Worm (Caenorhabditis elegans) whole organism, late embryonic: ENCODE results near the gene str-121.

Experiments used
- C08G9.2 ChIP-seq: sonication (generic microtip); optimal IDR thresholded peaks from 2 replicates; lab custom pipeline; 2016; ENCODE audit warnings: mild to moderate bottlenecking, missing genetic modification characterization, moderate library complexity, missing compliant biosample characterization
- K02D7.2 ChIP-seq: sonication (generic microtip); optimal IDR thresholded peaks from 2 replicates; lab custom pipeline; 2017; ENCODE audit warnings: mild to moderate bottlenecking, missing genetic modification characterization, missing compliant biosample characterization
- K09A11.1 ChIP-seq: sonication (generic microtip); optimal IDR thresholded peaks from 2 replicates; lab custom pipeline; 2017; ENCODE audit warnings: antibody characterized with exemption, mild to moderate bottlenecking, missing genetic modification characterization, missing compliant biosample characterization; ENCODE audit not compliant: insufficient read depth
- T23F11.4 ChIP-seq: fragments of 200-800 bp; sonication (Bioruptor generic); optimal IDR thresholded peaks from 2 replicates; lab custom pipeline; 2018; ENCODE audit warnings: mild to moderate bottlenecking, missing genetic modification characterization, missing compliant biosample characterization
- Y22D7AL.16 ChIP-seq: sonication (generic microtip); optimal IDR thresholded peaks from 2 replicates; lab custom pipeline; 2016; ENCODE audit warnings: missing genetic modification characterization, missing compliant biosample characterization
- ahr-1 ChIP-seq: sonication (generic microtip); optimal IDR thresholded peaks from 2 replicates; lab custom pipeline; 2016; ENCODE audit warnings: missing genetic modification characterization, missing compliant biosample characterization
- ama-1 ChIP-seq: fragments of 150-350 bp; optimal IDR thresholded peaks from 2 replicates; lab custom pipeline; 2014
- ceh-14 ChIP-seq: sonication (generic microtip); optimal IDR thresholded peaks from 2 replicates; lab custom pipeline; 2016; ENCODE audit warnings: missing genotype, missing genetic modification characterization, missing compliant biosample characterization
- ceh-18 ChIP-seq: sonication (generic microtip); optimal IDR thresholded peaks from 2 replicates; lab custom pipeline; 2016; ENCODE audit warnings: missing genetic modification characterization, missing compliant biosample characterization
- ceh-19 ChIP-seq: fragments of 200-800 bp; sonication (Bioruptor generic); optimal IDR thresholded peaks from 2 replicates; lab custom pipeline; 2018; ENCODE audit warnings: mild to moderate bottlenecking, missing genetic modification characterization, missing compliant biosample characterization
- ceh-22 ChIP-seq: sonication (generic microtip); optimal IDR thresholded peaks from 2 replicates; lab custom pipeline; 2017; ENCODE audit warnings: missing biosample characterization, missing genetic modification characterization
- ceh-30 ChIP-seq: fragments of 150-350 bp; optimal IDR thresholded peaks from 2 replicates; lab custom pipeline; 2014; ENCODE audit warnings: missing biosample characterization, missing genetic modification characterization
- ceh-48 ChIP-seq: sonication (generic microtip); optimal IDR thresholded peaks from 2 replicates; lab custom pipeline; 2016; ENCODE audit warnings: missing genetic modification characterization, inconsistent platforms, missing compliant biosample characterization
- ceh-6 ChIP-seq: fragments of 200-800 bp; sonication (Bioruptor generic); optimal IDR thresholded peaks from 2 replicates; lab custom pipeline; 2018; ENCODE audit warnings: mild to moderate bottlenecking, missing genetic modification characterization, missing compliant biosample characterization
- che-1 ChIP-seq: sonication (generic microtip); optimal IDR thresholded peaks from 2 replicates; lab custom pipeline; 2016; ENCODE audit warnings: mild to moderate bottlenecking, missing genetic modification characterization, missing compliant biosample characterization
- elt-2 ChIP-seq: sonication (generic microtip); optimal IDR thresholded peaks from 2 replicates; lab custom pipeline; 2016; ENCODE audit warnings: missing genetic modification reagents, missing genetic modification characterization, missing compliant biosample characterization
- elt-4 ChIP-seq: sonication (generic microtip); optimal IDR thresholded peaks from 2 replicates; lab custom pipeline; 2016; ENCODE audit warnings: missing genetic modification characterization, missing compliant biosample characterization
- ets-4 ChIP-seq: sonication (generic microtip); optimal IDR thresholded peaks from 2 replicates; lab custom pipeline; 2016; ENCODE audit warnings: missing genetic modification characterization, missing compliant biosample characterization
- eyg-1 ChIP-seq: sonication (generic microtip); optimal IDR thresholded peaks from 2 replicates; lab custom pipeline; 2016; ENCODE audit warnings: missing genotype, missing genetic modification characterization, missing compliant biosample characterization
- fkh-6 ChIP-seq: sonication (generic microtip); optimal IDR thresholded peaks from 2 replicates; lab custom pipeline; 2016; ENCODE audit warnings: missing genetic modification characterization, missing compliant biosample characterization
- gmeb-2 ChIP-seq: sonication (generic microtip); optimal IDR thresholded peaks from 2 replicates; lab custom pipeline; 2016; ENCODE audit warnings: missing genetic modification characterization, inconsistent platforms, missing compliant biosample characterization
- hlh-15 ChIP-seq: sonication (generic microtip); optimal IDR thresholded peaks from 2 replicates; lab custom pipeline; 2016; ENCODE audit warnings: missing genetic modification characterization, missing compliant biosample characterization
- hlh-8 ChIP-seq: sonication (generic microtip); optimal IDR thresholded peaks from 2 replicates; lab custom pipeline; 2016; ENCODE audit warnings: missing genotype, missing genetic modification characterization, missing compliant biosample characterization
- lin-11 ChIP-seq: fragments of 200-800 bp; sonication (Bioruptor generic); optimal IDR thresholded peaks from 2 replicates; lab custom pipeline; 2018; ENCODE audit warnings: mild to moderate bottlenecking, missing genetic modification characterization, missing compliant biosample characterization
- madf-2 ChIP-seq: sonication (generic microtip); optimal IDR thresholded peaks from 2 replicates; lab custom pipeline; 2017; ENCODE audit warnings: missing genetic modification characterization, missing compliant biosample characterization
- mec-3 ChIP-seq: sonication (generic microtip); optimal IDR thresholded peaks from 2 replicates; lab custom pipeline; 2016; ENCODE audit warnings: borderline replicate concordance, missing genetic modification characterization, missing compliant biosample characterization
- nhr-11 ChIP-seq: fragments of 150-350 bp; optimal IDR thresholded peaks from 2 replicates; lab custom pipeline; 2014; ENCODE audit warnings: missing biosample characterization, missing genetic modification characterization
- nhr-232 ChIP-seq: sonication (generic microtip); optimal IDR thresholded peaks from 2 replicates; lab custom pipeline; 2016; ENCODE audit warnings: missing genetic modification characterization, missing compliant biosample characterization
- pat-9 ChIP-seq: fragments of 200-800 bp; sonication (Bioruptor generic); optimal IDR thresholded peaks from 2 replicates; lab custom pipeline; 2018; ENCODE audit warnings: mild to moderate bottlenecking, missing genetic modification characterization, moderate library complexity, missing compliant biosample characterization
- pax-1 ChIP-seq: fragments of 150-350 bp; optimal IDR thresholded peaks from 2 replicates; lab custom pipeline; 2014; ENCODE audit warnings: missing biosample characterization, missing genetic modification characterization
- pha-2 ChIP-seq: sonication (generic microtip); optimal IDR thresholded peaks from 2 replicates; lab custom pipeline; 2017; ENCODE audit warnings: mild to moderate bottlenecking, missing genetic modification characterization, missing compliant biosample characterization
- pqm-1 ChIP-seq: sonication (generic microtip); optimal IDR thresholded peaks from 2 replicates; lab custom pipeline; 2016; ENCODE audit warnings: missing genetic modification characterization, missing compliant biosample characterization
- pros-1 ChIP-seq: fragments of 150-350 bp; optimal IDR thresholded peaks from 2 replicates; lab custom pipeline; 2014; ENCODE audit warnings: missing biosample characterization, missing genetic modification reagents, missing genetic modification characterization
- rnt-1 ChIP-seq: sonication (generic microtip); optimal IDR thresholded peaks from 2 replicates; lab custom pipeline; 2016; ENCODE audit warnings: missing genetic modification characterization, missing compliant biosample characterization
- sdc-2 ChIP-seq: sonication (generic microtip); optimal IDR thresholded peaks from 2 replicates; lab custom pipeline; 2016; ENCODE audit warnings: missing genotype, missing genetic modification characterization, missing compliant biosample characterization
- sox-4 ChIP-seq: sonication (generic microtip); optimal IDR thresholded peaks from 2 replicates; lab custom pipeline; 2017; ENCODE audit warnings: mild to moderate bottlenecking, missing genetic modification characterization, inconsistent platforms, missing compliant biosample characterization
- syd-9 ChIP-seq: sonication (generic microtip); optimal IDR thresholded peaks from 2 replicates; lab custom pipeline; 2016; ENCODE audit warnings: mild to moderate bottlenecking, missing genetic modification characterization, moderate library complexity, missing compliant biosample characterization
- ttx-3 ChIP-seq: sonication (generic microtip); optimal IDR thresholded peaks from 2 replicates; lab custom pipeline; 2016; ENCODE audit warnings: missing genetic modification reagents, missing genetic modification characterization, missing compliant biosample characterization
- unc-3 ChIP-seq, 2 experiments: fragments of 200-800 bp in 1 of 2; sonication (Bioruptor generic) in 1 of 2; sonication (generic microtip) in 1 of 2; conservative IDR thresholded peaks in 1 of 2; optimal IDR thresholded peaks in 1 of 2; 2 replicates each; pipeline versions ENCODE4 v1.3.6 to Lab custom; 2016 to 2022; ENCODE audit warnings: missing compliant biosample characterization in 2 of 2, missing genetic modification characterization in 2 of 2, missing genetic modification reagents in 1 of 2
- unc-55 ChIP-seq: sonication (generic microtip); optimal IDR thresholded peaks from 2 replicates; lab custom pipeline; 2017; ENCODE audit warnings: missing biosample characterization, missing genetic modification reagents, missing genetic modification characterization
- unc-86 ChIP-seq: sonication (generic microtip); optimal IDR thresholded peaks from 2 replicates; lab custom pipeline; 2016; ENCODE audit warnings: missing genetic modification characterization, missing compliant biosample characterization

The str-121 gene

ce11 chrV:234572-234971 lies 19.9 kb downstream of the str-121 start, which contains the start of gene kin-33:
Gene kin-33, minus strand, starts transcription at chrV:234672.
- TF ChIP-seq sdc-2 (tag; lab: Kevin White, UChicago), result no peak
- TF ChIP-seq ceh-19 (GFP tag; lab: Kevin White, UChicago), result no peak
- TF ChIP-seq syd-9 (tag; lab: Kevin White, UChicago), result no peak
- no peak for TF ChIP-seq K09A11.1 (tag; lab: Kevin White, UChicago)
- no peak for TF ChIP-seq nhr-11 (tag; lab: Kevin White, UChicago)
- TF ChIP-seq pax-1 (tag; lab: Kevin White, UChicago), result no peak
- no peak for TF ChIP-seq C08G9.2
- TF ChIP-seq rnt-1, result no peak
- no peak for TF ChIP-seq pros-1 (tag; lab: Kevin White, UChicago)
- TF ChIP-seq unc-86, result no peak
- TF ChIP-seq T23F11.4, result no peak
- no peak for TF ChIP-seq ama-1 (lab: Kevin White, UChicago)
- no peak for TF ChIP-seq sox-4 (tag; lab: Kevin White, UChicago)
- no peak for TF ChIP-seq ahr-1 (tag; lab: Kevin White, UChicago)
- no peak for TF ChIP-seq ceh-48 (tag; lab: Kevin White, UChicago)
- TF ChIP-seq ceh-22 (tag; lab: Kevin White, UChicago), result no peak
- TF ChIP-seq mec-3 (tag; lab: Kevin White, UChicago), result no peak

- TF ChIP-seq ahr-1 (tag; lab: Kevin White, UChicago) (no peak), ceh-18 (tag; lab: Kevin White, UChicago) (no peak), eyg-1 (tag; lab: Kevin White, UChicago) (no peak), madf-2 (tag; lab: Kevin White, UChicago) (no peak), K09A11.1 (tag; lab: Kevin White, UChicago) (no peak), sox-4 (tag; lab: Kevin White, UChicago) (no peak), Y22D7AL.16 (no peak), hlh-8 (tag; lab: Kevin White, UChicago) (no peak), pha-2 (tag; lab: Kevin White, UChicago) (no peak), unc-55 (GFP tag; lab: Kevin White, UChicago) (no peak), pqm-1 (tag; lab: Kevin White, UChicago) (no peak), elt-2 (no peak), elt-4 (tag; lab: Kevin White, UChicago) (no peak), ceh-22 (tag; lab: Kevin White, UChicago) (no peak), ttx-3 (no peak), K02D7.2 (no peak)
Measured at ce11 chrV:219632-220031, 34.9 kb downstream of the str-121 start, which contains the start of gene srh-80. Gene srh-80, plus strand, starts transcription at chrV:219932.

ce11 chrV:216847-217246 lies 37.6 kb downstream of the str-121 start, which contains the start of gene srh-78:
Gene srh-78, plus strand, starts transcription at chrV:217147.
- TF ChIP-seq eyg-1 (tag; lab: Kevin White, UChicago) (no peak), ceh-6 (no peak), pat-9 (no peak), unc-3 (GFP tag; conservative IDR thresholded peaks at IDR 0.05; lab: Robert Waterston, UW) (no peak), unc-3 (tag; optimal IDR thresholded peaks at IDR 0.05; lab: Kevin White, UChicago) (no peak), Y22D7AL.16 (no peak), fkh-6 (tag; lab: Kevin White, UChicago) (no peak), pros-1 (tag; lab: Kevin White, UChicago) (no peak), che-1 (no peak), unc-86 (no peak), ceh-14 (tag; lab: Kevin White, UChicago) (no peak), gmeb-2 (tag; lab: Kevin White, UChicago) (no peak), lin-11 (no peak), ets-4 (tag; lab: Kevin White, UChicago) (no peak), nhr-232 (no peak), ceh-30 (tag; lab: Kevin White, UChicago) (no peak), K09A11.1 (tag; lab: Kevin White, UChicago) (no peak), hlh-15 (tag; lab: Kevin White, UChicago) (no peak), pqm-1 (tag; lab: Kevin White, UChicago) (no peak)
